ENCODE assay signal across 3 worm cellular contexts in the genomic region with DNA sequence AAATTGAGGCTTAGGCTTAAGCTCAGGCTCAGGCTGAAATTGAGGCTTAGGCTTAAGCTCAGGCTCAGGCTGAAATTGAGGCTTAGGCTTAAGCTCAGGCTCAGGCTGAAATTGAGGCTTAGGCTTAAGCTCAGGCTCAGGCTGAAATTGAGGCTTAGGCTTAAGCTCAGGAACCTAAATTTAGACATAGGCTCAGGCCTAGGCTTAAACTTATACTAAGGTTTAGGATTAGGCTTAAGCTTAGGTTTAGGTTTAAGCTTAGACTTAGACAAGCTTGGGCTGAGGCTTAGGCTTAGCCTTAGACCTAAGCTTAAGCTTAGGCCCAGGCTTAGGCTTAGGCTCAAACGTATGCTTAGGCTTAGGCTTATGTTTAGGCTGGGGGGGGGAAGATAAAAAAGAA.
A peak's percentile ranks its signal among the peaks of the same experiment; 100 is the strongest.
TF ChIP-seq lines count a peak whose summit lies in the region.

No protein-coding gene starts in this region.

TF ChIP-seq in whole organism, early embryonic, 17 proteins besides CTCF, POLR2A, EP300 and RAD21:
- peak; percentile 80 for TF ChIP-seq ceh-36 (tag; optimal IDR thresholded peaks at IDR 0.05; lab: Kevin White, UChicago)

TF ChIP-seq in whole organism, late embryonic, 69 proteins besides CTCF, POLR2A, EP300 and RAD21:
- TF ChIP-seq dve-1 (tag; optimal IDR thresholded peaks at IDR 0.05; lab: Kevin White, UChicago): peak; percentile 70

TF ChIP-seq in whole organism, mixed stage, embryonic, 35 proteins besides CTCF, POLR2A, EP300 and RAD21:
- TF ChIP-seq ham-2 (GFP tag; optimal IDR thresholded peaks at IDR 0.05; lab: Kevin White, UChicago): peak; percentile 22
